Fruit fly (Drosophila melanogaster) whole organism, embryonic: Measurements from ENCODE around the gene CG6000.

ENCODE experiments used
- Antp ChIP-seq: fragments of 200-800 bp; sonication (Bioruptor generic); optimal IDR thresholded peaks from 3 replicates; lab custom pipeline; 2016; ENCODE audit warnings: missing biosample characterization, missing genetic modification characterization
- CG10209 ChIP-seq: fragments of 200-800 bp; sonication (Bioruptor generic); optimal IDR thresholded peaks from 3 replicates; lab custom pipeline; 2017; ENCODE audit warnings: missing biosample characterization, mild to moderate bottlenecking, missing genetic modification characterization, missing genetic modification reagents
- CG10274 ChIP-seq: fragments of 200-800 bp; sonication (Bioruptor generic); optimal IDR thresholded peaks from 3 replicates; lab custom pipeline; 2017; ENCODE audit warnings: missing biosample characterization, mild to moderate bottlenecking, missing genetic modification characterization
- CG10431 ChIP-seq: fragments of 200-800 bp; sonication (Bioruptor generic); optimal IDR thresholded peaks from 3 replicates; lab custom pipeline; 2018; ENCODE audit warnings: missing biosample characterization, mild to moderate bottlenecking, missing genetic modification characterization
- CG10462 ChIP-seq: fragments of 200-800 bp; sonication (Bioruptor generic); optimal IDR thresholded peaks from 2 replicates; lab custom pipeline; 2016; ENCODE audit warnings: missing biosample characterization, missing genetic modification characterization
- CG11093 ChIP-seq: fragments of 200-800 bp; sonication (Bioruptor generic); IDR thresholded peaks from 3 replicates; pipeline ENCODE4 v1.3.6; 2022; ENCODE audit warnings: missing biosample characterization, missing genetic modification characterization
- CG11723 ChIP-seq: fragments of 200-800 bp; sonication (Bioruptor generic); optimal IDR thresholded peaks from 2 replicates; lab custom pipeline; 2017; ENCODE audit warnings: missing biosample characterization, mild to moderate bottlenecking, missing genetic modification characterization
- CG18011 ChIP-seq: fragments of 200-800 bp; sonication (Bioruptor generic); optimal IDR thresholded peaks from 2 replicates; lab custom pipeline; 2017; ENCODE audit warnings: missing biosample characterization, missing genetic modification characterization, mild to moderate bottlenecking, moderate library complexity, missing genotype
- CG18599 ChIP-seq: fragments of 200-800 bp; sonication (Bioruptor generic); optimal IDR thresholded peaks from 3 replicates; lab custom pipeline; 2017; ENCODE audit warnings: missing biosample characterization, missing genetic modification characterization, mild to moderate bottlenecking, moderate library complexity, missing genetic modification reagents
- CG2120 ChIP-seq: fragments of 200-800 bp; sonication (Bioruptor generic); optimal IDR thresholded peaks from 3 replicates; lab custom pipeline; 2016; ENCODE audit warnings: missing biosample characterization, missing genetic modification characterization
- CG30431 ChIP-seq: fragments of 200-800 bp; sonication (Bioruptor generic); optimal IDR thresholded peaks from 2 replicates; lab custom pipeline; 2017; ENCODE audit warnings: missing biosample characterization, missing genetic modification characterization
- CG32772 ChIP-seq: fragments of 200-800 bp; sonication (Bioruptor generic); IDR thresholded peaks from 2 replicates; pipeline ENCODE4 v1.3.6; 2022; ENCODE audit warnings: missing biosample characterization, missing genetic modification characterization
- CG33557 ChIP-seq: fragments of 200-800 bp; sonication (Bioruptor generic); optimal IDR thresholded peaks from 2 replicates; lab custom pipeline; 2019; ENCODE audit warnings: missing biosample characterization, mild to moderate bottlenecking, missing genetic modification characterization, moderate library complexity
- CG34224 ChIP-seq: fragments of 200-800 bp; sonication (Bioruptor generic); IDR thresholded peaks from 3 replicates; pipeline ENCODE4 v1.3.6; 2022; ENCODE audit warnings: missing biosample characterization, missing genetic modification characterization; ENCODE audit not compliant: partially characterized antibody
- CG3838 ChIP-seq: fragments of 200-800 bp; sonication (Bioruptor generic); optimal IDR thresholded peaks from 3 replicates; lab custom pipeline; 2016; ENCODE audit warnings: missing biosample characterization, missing genetic modification characterization
- CG4404 ChIP-seq: fragments of 200-800 bp; sonication (Bioruptor generic); IDR thresholded peaks from 2 replicates; pipeline ENCODE4 v1.3.6; 2022; ENCODE audit warnings: missing biosample characterization, missing genetic modification characterization
- CG4854 ChIP-seq: fragments of 200-800 bp; sonication (Bioruptor generic); optimal IDR thresholded peaks from 2 replicates; lab custom pipeline; 2016; ENCODE audit warnings: missing biosample characterization, missing genetic modification characterization, inconsistent platforms
- CG6272 ChIP-seq: fragments of 200-800 bp; sonication (Bioruptor generic); IDR thresholded peaks from 2 replicates; pipeline ENCODE4 v1.3.6; 2022; ENCODE audit warnings: missing biosample characterization, missing genetic modification characterization
- CG7357 ChIP-seq: fragments of 200-800 bp; sonication (Bioruptor generic); IDR thresholded peaks from 3 replicates; pipeline ENCODE4 v1.3.6; 2022; ENCODE audit warnings: missing biosample characterization, missing genetic modification characterization
- CG8944 ChIP-seq: fragments of 200-800 bp; sonication (Bioruptor generic); optimal IDR thresholded peaks from 3 replicates; lab custom pipeline; 2016; ENCODE audit warnings: missing biosample characterization, missing genetic modification characterization
- CG9437 ChIP-seq: fragments of 200-800 bp; sonication (Bioruptor generic); optimal IDR thresholded peaks from 2 replicates; lab custom pipeline; 2018; ENCODE audit warnings: missing biosample characterization, mild to moderate bottlenecking, missing genetic modification characterization
- Camta ChIP-seq: fragments of 200-800 bp; sonication (Bioruptor generic); optimal IDR thresholded peaks from 2 replicates; lab custom pipeline; 2016; ENCODE audit warnings: missing biosample characterization, missing genetic modification characterization
- Fer3 ChIP-seq: fragments of 200-800 bp; sonication (Bioruptor generic); optimal IDR thresholded peaks from 2 replicates; lab custom pipeline; 2018; ENCODE audit warnings: missing biosample characterization, mild to moderate bottlenecking, missing genetic modification characterization, moderate library complexity
- Gsc ChIP-seq: fragments of 200-800 bp; sonication (Bioruptor generic); IDR thresholded peaks from 2 replicates; pipeline ENCODE4 v1.3.6; 2022; ENCODE audit warnings: missing biosample characterization, missing genetic modification characterization
- Hey ChIP-seq: fragments of 200-800 bp; sonication (Bioruptor generic); optimal IDR thresholded peaks from 3 replicates; lab custom pipeline; 2018; ENCODE audit warnings: missing biosample characterization, mild to moderate bottlenecking, missing genetic modification characterization
- MESR4 ChIP-seq: fragments of 200-800 bp; sonication (Bioruptor generic); optimal IDR thresholded peaks from 2 replicates; lab custom pipeline; 2018; ENCODE audit warnings: missing biosample characterization, mild to moderate bottlenecking, missing genetic modification characterization, moderate library complexity
- MTF-1 ChIP-seq: fragments of 200-800 bp; sonication (Bioruptor generic); optimal IDR thresholded peaks from 2 replicates; lab custom pipeline; 2018; ENCODE audit warnings: missing biosample characterization, mild to moderate bottlenecking, missing genetic modification characterization, borderline replicate concordance
- Oli ChIP-seq: fragments of 200-800 bp; sonication (Bioruptor generic); optimal IDR thresholded peaks from 2 replicates; lab custom pipeline; 2018; ENCODE audit warnings: missing biosample characterization, mild to moderate bottlenecking, missing genetic modification characterization, moderate library complexity
- Ptx1 ChIP-seq: fragments of 200-800 bp; sonication (Bioruptor generic); IDR thresholded peaks from 2 replicates; pipeline ENCODE4 v1.3.6; 2022; ENCODE audit warnings: missing biosample characterization, missing genetic modification characterization
- Sox102F ChIP-seq: fragments of 200-800 bp; sonication (Bioruptor generic); optimal IDR thresholded peaks from 2 replicates; lab custom pipeline; 2018; ENCODE audit warnings: missing biosample characterization, mild to moderate bottlenecking, missing genetic modification characterization, moderate library complexity
- amos ChIP-seq: fragments of 200-800 bp; sonication (Bioruptor generic); IDR thresholded peaks from 2 replicates; pipeline ENCODE4 v1.3.6; 2022; ENCODE audit warnings: missing biosample characterization, missing genetic modification characterization; ENCODE audit not compliant: partially characterized antibody
- ap ChIP-seq: fragments of 200-800 bp; sonication (Bioruptor generic); IDR thresholded peaks from 2 replicates; pipeline ENCODE4 v1.3.6; 2022; ENCODE audit warnings: missing biosample characterization, missing genetic modification characterization
- bowl ChIP-seq: fragments of 200-800 bp; sonication (Bioruptor generic); IDR thresholded peaks from 2 replicates; pipeline ENCODE4 v1.3.6; 2022; ENCODE audit warnings: missing biosample characterization, missing genetic modification characterization
- bsh ChIP-seq, 2 experiments: fragments of 200-800 bp; sonication (Bioruptor generic); optimal IDR thresholded peaks; 2 replicates each; lab custom pipeline; 2017 to 2018; ENCODE audit warnings: mild to moderate bottlenecking in 2 of 2, missing biosample characterization in 2 of 2, missing genetic modification characterization in 2 of 2, moderate library complexity in 1 of 2
- chinmo ChIP-seq: fragments of 200-800 bp; sonication (Bioruptor generic); IDR thresholded peaks from 4 replicates; pipeline ENCODE4 v1.3.6; 2022; ENCODE audit warnings: missing biosample characterization, missing genetic modification characterization; ENCODE audit not compliant: partially characterized antibody
- disco-r ChIP-seq: fragments of 200-800 bp; sonication (Bioruptor generic); optimal IDR thresholded peaks from 2 replicates; lab custom pipeline; 2016; ENCODE audit warnings: missing biosample characterization, missing genetic modification characterization
- dpn ChIP-seq, 2 experiments: fragments of 200-800 bp; sonication (Bioruptor generic); optimal IDR thresholded peaks; 3 replicates each; lab custom pipeline; 2016; ENCODE audit warnings: missing biosample characterization in 2 of 2, missing genetic modification characterization in 2 of 2
- fru ChIP-seq: fragments of >200 bp; optimal IDR thresholded peaks from 2 replicates; lab custom pipeline; 2017
- gsb-n ChIP-seq: fragments of 200-800 bp; sonication (Bioruptor generic); optimal IDR thresholded peaks from 3 replicates; lab custom pipeline; 2018; ENCODE audit warnings: missing biosample characterization, mild to moderate bottlenecking, missing genetic modification characterization
- h ChIP-seq: fragments of >200 bp; optimal IDR thresholded peaks from 2 replicates; lab custom pipeline; 2017
- inv ChIP-seq: fragments of 200-800 bp; sonication (Bioruptor generic); IDR thresholded peaks from 2 replicates; pipeline ENCODE4 v1.3.6; 2022; ENCODE audit warnings: missing biosample characterization, missing genetic modification characterization; ENCODE audit not compliant: partially characterized antibody
- jing ChIP-seq: fragments of 200-800 bp; sonication (Bioruptor generic); optimal IDR thresholded peaks from 2 replicates; lab custom pipeline; 2018; ENCODE audit warnings: missing biosample characterization, mild to moderate bottlenecking, missing genetic modification characterization
- klu ChIP-seq: fragments of 200-800 bp; sonication (Bioruptor generic); IDR thresholded peaks from 2 replicates; pipeline ENCODE4 v1.3.6; 2022; ENCODE audit warnings: missing biosample characterization, missing genetic modification characterization
- onecut ChIP-seq: fragments of 200-800 bp; sonication (Bioruptor generic); IDR thresholded peaks from 2 replicates; pipeline ENCODE4 v1.3.6; 2022; ENCODE audit warnings: missing biosample characterization, missing genetic modification characterization
- sc ChIP-seq, 3 experiments: fragments of >200 bp in 2 of 3; fragments of 200-800 bp in 1 of 3; sonication (Bioruptor generic) in 1 of 3; optimal IDR thresholded peaks; 2 replicates in 2 of 3; 3 replicates in 1 of 3; lab custom pipeline; 2017; ENCODE audit warnings: mild to moderate bottlenecking in 1 of 3, missing biosample characterization in 1 of 3, missing genetic modification characterization in 1 of 3, missing genetic modification reagents in 1 of 3
- scrt ChIP-seq: fragments of 200-800 bp; sonication (Bioruptor generic); optimal IDR thresholded peaks from 2 replicates; lab custom pipeline; 2018; ENCODE audit warnings: missing biosample characterization, mild to moderate bottlenecking, missing genetic modification characterization, moderate library complexity
- shn ChIP-seq: fragments of 200-800 bp; sonication (Bioruptor generic); optimal IDR thresholded peaks from 3 replicates; lab custom pipeline; 2016; ENCODE audit warnings: missing biosample characterization, missing genetic modification characterization
- sna ChIP-seq: fragments of 200-800 bp; sonication (Bioruptor generic); IDR thresholded peaks from 2 replicates; pipeline ENCODE4 v1.3.6; 2022; ENCODE audit warnings: missing biosample characterization, missing genetic modification characterization; ENCODE audit not compliant: partially characterized antibody
- tup ChIP-seq: fragments of 200-800 bp; sonication (Bioruptor generic); optimal IDR thresholded peaks from 2 replicates; lab custom pipeline; 2016; ENCODE audit warnings: missing biosample characterization, mild to moderate bottlenecking, missing genetic modification characterization, moderate library complexity

The CG6000 gene

dm6 chr3R:24050690-24051440 is 3.3 kb upstream of the CG6000 start, which contains the start of the genes Atg6 and Pisd (continued):
- TF ChIP-seq CG34224 (GFP tag; lab: Robert Waterston, UW) (peak; percentile 50; the same call in 2 of the 3 replicates), CG2120 (peak; percentile 38), CG8944 (GFP tag; lab: Kevin White, UChicago) (no peak), Antp (GFP tag; lab: Kevin White, UChicago) (peak; percentile 30), MESR4 (GFP tag; lab: Kevin White, UChicago) (peak; percentile 91), fru (lab: Kevin White, UChicago) (no peak), CG30431 (no peak), Oli (tag; lab: Kevin White, UChicago) (no peak), CG10274 (no peak), MTF-1 (GFP tag; lab: Kevin White, UChicago) (no peak), CG10462 (no peak), dpn (GFP tag; optimal IDR thresholded peaks at IDR 0.05; lab: Kevin White, UChicago) (no peak), sna (GFP tag; lab: Robert Waterston, UW) (no peak), chinmo (peak; percentile 77; the same call in 2 of the 4 replicates), Hey (tag; lab: Kevin White, UChicago) (no peak), CG6272 (0 out of 2 replicates have a peak, but pooled peaks have one; percentile 5), gsb-n (peak; percentile 13), CG7357 (GFP tag; lab: Robert Waterston, UW) (no peak), inv (no peak), CG11093 (GFP tag; lab: Robert Waterston, UW) (no peak), onecut (GFP tag; lab: Robert Waterston, UW) (no peak), bsh (GFP tag; optimal IDR thresholded peaks at IDR 0.05; lab: Kevin White, UChicago) (no peak), sc (optimal IDR thresholded peaks at IDR 0.05; lab: Kevin White, UChicago) (no peak), sc (GFP tag; optimal IDR thresholded peaks at IDR 0.05; lab: Kevin White, UChicago) (no peak), Camta (GFP tag; lab: Kevin White, UChicago) (no peak), CG9437 (GFP tag; lab: Kevin White, UChicago) (peak; percentile 1), Sox102F (GFP tag; lab: Kevin White, UChicago) (no peak), CG11723 (GFP tag; lab: Kevin White, UChicago) (no peak), amos (GFP tag; lab: Robert Waterston, UW) (peak; percentile 51; the same call in 1 of the 2 replicates), CG4854 (GFP tag; lab: Kevin White, UChicago) (no peak), CG10209 (no peak), bowl (GFP tag; lab: Robert Waterston, UW) (no peak), CG3838 (GFP tag; lab: Kevin White, UChicago) (peak; percentile 28), h (lab: Kevin White, UChicago) (no peak), CG32772 (GFP tag; lab: Robert Waterston, UW) (no peak), CG18599 (GFP tag; lab: Kevin White, UChicago) (peak; percentile 62), disco-r (GFP tag; lab: Kevin White, UChicago) (no peak), Gsc (GFP tag; lab: Robert Waterston, UW) (no peak), CG18011 (peak; percentile 27), jing (GFP tag; lab: Kevin White, UChicago) (no peak), shn (GFP tag; lab: Kevin White, UChicago) (peak; percentile 0), ap (no peak), Fer3 (tag; lab: Kevin White, UChicago) (no peak), klu (GFP tag; lab: Robert Waterston, UW) (no peak), CG4404 (GFP tag; lab: Robert Waterston, UW) (no peak), CG10431 (GFP tag; lab: Kevin White, UChicago) (no peak), scrt (GFP tag; lab: Kevin White, UChicago) (peak; percentile 30), tup (GFP tag; lab: Kevin White, UChicago) (no peak), Ptx1 (GFP tag; lab: Robert Waterston, UW) (no peak), CG33557 (GFP tag; lab: Kevin White, UChicago) (peak; percentile 10)
